Worm (Caenorhabditis elegans): ENCODE measurements around the gene nhr-273.

Gene nhr-273

DNA sequence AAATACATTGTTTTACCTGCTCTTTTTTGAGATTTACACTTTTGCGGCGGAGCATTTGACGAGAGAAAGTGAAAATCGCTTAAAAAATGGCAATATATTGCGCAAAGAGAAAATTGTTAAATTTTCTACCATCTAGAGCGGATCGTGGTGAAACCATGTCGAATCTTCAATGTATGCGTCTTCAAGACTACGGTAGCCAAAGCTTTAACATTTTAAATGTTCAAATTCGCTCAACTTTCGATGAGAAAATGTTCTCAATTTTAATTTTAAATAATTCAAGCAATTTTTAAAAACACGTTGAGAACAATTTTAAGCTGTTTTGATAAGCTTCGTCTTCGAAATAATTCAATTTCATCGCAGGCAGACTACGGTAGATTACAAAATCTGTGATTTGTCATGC lies 25.2 kb downstream of the nhr-273 start:
- TF ChIP-seq tbx-8 (GFP tag; optimal IDR thresholded peaks at IDR 0.05) (no peak), mls-2 (tag; optimal IDR thresholded peaks at IDR 0.05) (no peak), nhr-2 (tag; optimal IDR thresholded peaks at IDR 0.05) (no peak), unc-120 (tag; optimal IDR thresholded peaks at IDR 0.05; ENCODE audit: poor library complexity, severe bottlenecking) (no peak), bed-3 (GFP tag; optimal IDR thresholded peaks at IDR 0.05) (no peak), nhr-237 (tag; optimal IDR thresholded peaks at IDR 0.05) (no peak), nhr-28 (tag; optimal IDR thresholded peaks at IDR 0.05) (no peak), sptf-1 (tag; optimal IDR thresholded peaks at IDR 0.05) (no peak), sem-2 (GFP tag; optimal IDR thresholded peaks at IDR 0.05) (no peak), lin-13 (tag; optimal IDR thresholded peaks at IDR 0.05) (no peak), elt-3 (tag; optimal IDR thresholded peaks at IDR 0.05) (no peak), unc-62 (GFP tag; optimal IDR thresholded peaks at IDR 0.05) (no peak), mab-5 (tag; optimal IDR thresholded peaks at IDR 0.05) (no peak), elt-1 (tag; optimal IDR thresholded peaks at IDR 0.05; ENCODE audit: borderline replicate concordance, insufficient read depth) (no peak), blmp-1 (tag; optimal IDR thresholded peaks at IDR 0.05) (no peak), ztf-11 (tag; optimal IDR thresholded peaks at IDR 0.05) (no peak), lin-32 (GFP tag; optimal IDR thresholded peaks at IDR 0.05) (no peak), ceh-83 (GFP tag; optimal IDR thresholded peaks at IDR 0.05) (no peak), drap-1 (GFP tag; optimal IDR thresholded peaks at IDR 0.05) (no peak), cnd-1 (tag; optimal IDR thresholded peaks at IDR 0.05) (no peak)

DNA sequence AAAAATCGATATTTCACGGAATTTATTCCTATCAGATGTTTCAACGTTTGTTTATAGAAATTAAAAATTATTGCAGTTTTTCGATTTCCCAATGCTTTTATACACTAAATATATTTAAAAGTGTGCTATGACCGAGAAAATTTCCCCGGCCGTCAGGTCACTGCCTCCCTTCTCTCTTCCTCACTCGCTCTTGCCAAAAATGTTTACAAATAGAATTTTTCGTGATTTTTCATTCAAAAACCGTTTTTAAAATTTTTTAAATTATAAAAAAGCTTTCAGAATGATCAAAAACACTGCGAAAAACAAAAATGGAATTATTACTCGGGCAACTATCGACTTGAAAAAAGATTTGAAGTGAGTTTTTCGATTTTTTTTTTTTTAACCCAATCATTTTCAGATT lies 25.8 kb downstream of the nhr-273 start, which contains the start of the genes T12C9.7 and vps-18:
Gene T12C9.7 (minus strand): TSS at position 101 of the 400 bp plus-strand sequence.
Gene vps-18 (plus strand): TSS at position 280 of the 400 bp plus-strand sequence.
- TF ChIP-seq mep-1 (tag; optimal IDR thresholded peaks at IDR 0.05) (no peak), zip-8 (tag; optimal IDR thresholded peaks at IDR 0.05) (no peak), nhr-76 (tag; optimal IDR thresholded peaks at IDR 0.05) (no peak), lin-32 (GFP tag; optimal IDR thresholded peaks at IDR 0.05) (no peak), tbx-8 (GFP tag; optimal IDR thresholded peaks at IDR 0.05) (no peak), nhr-12 (tag; optimal IDR thresholded peaks at IDR 0.05) (no peak), flh-1 (GFP tag; optimal IDR thresholded peaks at IDR 0.05) (no peak), unc-39 (tag; optimal IDR thresholded peaks at IDR 0.05) (no peak), unc-120 (tag; optimal IDR thresholded peaks at IDR 0.05; ENCODE audit: poor library complexity, severe bottlenecking) (no peak), ztf-11 (tag; optimal IDR thresholded peaks at IDR 0.05) (no peak), lin-13 (tag; optimal IDR thresholded peaks at IDR 0.05) (no peak), nhr-237 (tag; optimal IDR thresholded peaks at IDR 0.05) (no peak), ham-2 (GFP tag; optimal IDR thresholded peaks at IDR 0.05) (no peak)

DNA sequence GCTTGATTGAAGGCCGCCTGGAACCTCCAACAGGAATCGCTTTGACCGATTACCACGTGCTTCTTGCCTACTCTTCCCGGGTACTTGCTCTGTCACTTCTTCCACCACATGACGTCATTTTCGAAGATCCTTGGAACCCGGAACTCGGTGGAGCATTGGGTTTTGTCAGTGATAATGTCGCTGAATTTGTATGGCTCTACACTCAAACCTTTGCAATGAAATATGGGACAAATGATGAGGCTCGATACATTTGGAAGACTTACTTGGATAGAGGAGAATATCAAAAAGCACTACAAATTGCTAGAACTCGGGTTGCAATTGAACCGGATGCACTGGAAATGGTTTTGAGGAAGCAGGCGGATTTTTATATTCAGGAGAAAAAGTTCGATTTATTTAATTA lies 27.7 kb downstream of the nhr-273 start:
- TF ChIP-seq unc-120 (tag; optimal IDR thresholded peaks at IDR 0.05; ENCODE audit: poor library complexity, severe bottlenecking) (no peak), snpc-4 (tag; optimal IDR thresholded peaks at IDR 0.05) (no peak), lin-32 (GFP tag; optimal IDR thresholded peaks at IDR 0.05) (no peak), nhr-237 (tag; optimal IDR thresholded peaks at IDR 0.05) (no peak), ztf-11 (tag; optimal IDR thresholded peaks at IDR 0.05) (no peak), tbx-8 (GFP tag; optimal IDR thresholded peaks at IDR 0.05) (no peak)

- no peak for TF ChIP-seq cnd-1 (tag; optimal IDR thresholded peaks at IDR 0.05)
- no peak for TF ChIP-seq unc-62 (GFP tag; optimal IDR thresholded peaks at IDR 0.05)
- no peak for TF ChIP-seq nhr-28 (tag; optimal IDR thresholded peaks at IDR 0.05)
- no peak for TF ChIP-seq ztf-11 (tag; optimal IDR thresholded peaks at IDR 0.05)
- no peak for TF ChIP-seq elt-1 (tag; optimal IDR thresholded peaks at IDR 0.05; ENCODE audit: borderline replicate concordance, insufficient read depth)
- no peak for TF ChIP-seq ham-2 (GFP tag; optimal IDR thresholded peaks at IDR 0.05)
- no peak for TF ChIP-seq nhr-237 (tag; optimal IDR thresholded peaks at IDR 0.05)
- TF ChIP-seq tbx-8 (GFP tag; optimal IDR thresholded peaks at IDR 0.05), result no peak
- no peak for TF ChIP-seq nhr-76 (tag; optimal IDR thresholded peaks at IDR 0.05)
- no peak for TF ChIP-seq unc-120 (tag; optimal IDR thresholded peaks at IDR 0.05; ENCODE audit: poor library complexity, severe bottlenecking)
- no peak for TF ChIP-seq bed-3 (GFP tag; optimal IDR thresholded peaks at IDR 0.05)
- no peak for TF ChIP-seq mab-5 (tag; optimal IDR thresholded peaks at IDR 0.05)
- TF ChIP-seq mls-2 (tag; optimal IDR thresholded peaks at IDR 0.05), result no peak
- TF ChIP-seq ces-1 (GFP tag; optimal IDR thresholded peaks at IDR 0.05), result no peak
Measured at ce11 chrII:4467869-4468268, 32.8 kb downstream of the nhr-273 start, which contains the start of gene W06B4.2. W06B4.2 (plus strand) TSS chrII:4468169.

DNA sequence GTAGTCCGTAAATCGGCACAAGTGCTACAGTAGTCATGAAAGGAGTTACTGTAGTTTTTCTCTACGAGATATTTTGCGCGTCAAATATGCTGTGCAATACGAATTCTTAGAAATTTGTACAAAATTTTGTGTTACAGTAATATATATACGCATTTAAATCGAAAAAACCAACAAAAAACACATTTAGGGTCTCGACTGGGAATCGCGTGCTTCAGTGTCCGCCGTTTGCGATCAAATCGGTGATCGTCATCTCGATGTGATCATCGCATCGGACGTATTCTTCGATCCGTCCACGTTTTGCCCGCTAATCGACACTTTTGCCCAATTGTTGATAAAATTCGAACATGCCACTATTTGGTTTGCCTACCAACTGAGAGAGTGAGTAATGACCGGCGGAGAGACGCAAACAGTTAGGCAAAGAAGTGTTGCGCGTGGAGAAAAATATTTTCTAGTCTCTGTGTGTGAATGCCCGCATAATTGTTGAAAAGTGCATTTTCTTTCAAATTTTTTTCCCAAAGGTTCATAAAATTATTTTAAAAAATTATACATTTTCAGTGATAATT lies 33.9 kb downstream of the nhr-273 start:
- no peak for TF ChIP-seq nhr-12 (tag; optimal IDR thresholded peaks at IDR 0.05)
- TF ChIP-seq pha-4 (tag; optimal IDR thresholded peaks at IDR 0.05), result no peak
- TF ChIP-seq ceh-83 (GFP tag; optimal IDR thresholded peaks at IDR 0.05), result no peak
- TF ChIP-seq cnd-1 (tag; optimal IDR thresholded peaks at IDR 0.05), result no peak
- TF ChIP-seq sptf-1 (tag; optimal IDR thresholded peaks at IDR 0.05), result no peak
- TF ChIP-seq nhr-2 (tag; optimal IDR thresholded peaks at IDR 0.05), result no peak
